Worm (Caenorhabditis elegans) whole organism, young adult: ENCODE measurements around the gene knl-3.

Experiments used
- Y95B8A.8 ChIP-seq: fragments of 200-800 bp; sonication (Bioruptor generic); IDR thresholded peaks from 2 replicates; pipeline ENCODE4 v1.3.6; 2022; ENCODE audit warnings: missing genetic modification reagents, missing genetic modification characterization, missing compliant biosample characterization
- cebp-2 ChIP-seq: fragments of 200-800 bp; sonication (Bioruptor generic); IDR thresholded peaks from 2 replicates; pipeline ENCODE4 v1.3.6; 2022; ENCODE audit warnings: missing genetic modification characterization, missing compliant biosample characterization
- hmg-20 ChIP-seq: fragments of 200-800 bp; sonication (Bioruptor generic); IDR thresholded peaks from 2 replicates; pipeline ENCODE4 v1.3.6; 2022; ENCODE audit warnings: missing genetic modification reagents, missing genetic modification characterization, missing compliant biosample characterization
- lin-35 ChIP-seq, 3 experiments: fragments of 150-350 bp in 2 of 3; sonication (generic microtip) in 1 of 3; optimal IDR thresholded peaks; 2 replicates each; lab custom pipeline; 2014 to 2018; ENCODE audit warnings: missing biosample characterization in 3 of 3, missing genetic modification characterization in 3 of 3, missing genetic modification reagents in 3 of 3
- ztf-3 ChIP-seq: fragments of 200-800 bp; sonication (Bioruptor generic); optimal IDR thresholded peaks from 2 replicates; lab custom pipeline; 2018; ENCODE audit warnings: mild to moderate bottlenecking, missing genetic modification characterization, missing compliant biosample characterization

DNA sequence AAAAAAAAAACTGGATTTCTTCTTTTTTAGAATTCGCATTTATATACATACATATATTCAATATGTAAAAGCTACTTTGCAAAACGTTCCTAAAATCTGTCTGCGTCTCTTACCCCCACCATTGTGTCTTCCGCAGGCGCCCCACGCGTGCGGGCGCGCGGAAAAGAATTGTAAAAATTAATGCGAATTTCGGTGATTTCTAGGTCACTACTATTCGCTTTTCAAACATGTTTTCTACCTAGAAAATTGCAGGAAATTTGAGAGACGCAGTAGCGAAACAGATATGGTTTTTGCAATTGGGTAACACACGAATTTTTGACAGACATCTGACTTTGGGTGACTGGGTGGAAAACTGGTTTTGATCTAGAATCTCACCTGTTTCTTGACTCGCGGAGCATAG is 13.9 kb upstream of the knl-3 start:
- no peak for TF ChIP-seq lin-35 (GFP tag; optimal IDR thresholded peaks at IDR 0.05; lab: Kevin White, UChicago)
- no peak for TF ChIP-seq ztf-3 (GFP tag; lab: Kevin White, UChicago)
- TF ChIP-seq Y95B8A.8: no peak
- no peak for TF ChIP-seq cebp-2 (GFP tag; lab: Robert Waterston, UW)
- TF ChIP-seq hmg-20 (GFP tag; lab: Robert Waterston, UW): no peak
